Worm (Caenorhabditis elegans) whole organism, early embryonic: ENCODE results near the gene skr-9.
"Not testable (repeated sequence)": the region's sequence is repeated elsewhere in the genome, so short reads cannot be mapped to it uniquely, and the experiment has no call there.

Experiments
- B0310.2 ChIP-seq: sonication (generic microtip); optimal IDR thresholded peaks from 2 replicates; lab custom pipeline; 2016; ENCODE audit warnings: mild to moderate bottlenecking, missing genetic modification characterization, missing compliant biosample characterization
- F13C5.2 ChIP-seq: sonication (generic microtip); optimal IDR thresholded peaks from 2 replicates; lab custom pipeline; 2017; ENCODE audit warnings: mild to moderate bottlenecking, missing genetic modification characterization, inconsistent platforms, missing compliant biosample characterization
- aly-1 ChIP-seq: sonication (generic microtip); optimal IDR thresholded peaks from 2 replicates; lab custom pipeline; 2016; ENCODE audit warnings: missing genetic modification characterization, missing compliant biosample characterization
- ama-1 ChIP-seq: fragments of 150-350 bp; optimal IDR thresholded peaks from 2 replicates; lab custom pipeline; 2014
- ceh-13 ChIP-seq: fragments of 200-800 bp; sonication (Bioruptor generic); optimal IDR thresholded peaks from 2 replicates; lab custom pipeline; 2018; ENCODE audit warnings: mild to moderate bottlenecking, missing genetic modification characterization, missing compliant biosample characterization
- ceh-36 ChIP-seq: sonication (generic microtip); optimal IDR thresholded peaks from 2 replicates; lab custom pipeline; 2016; ENCODE audit warnings: missing genetic modification characterization, inconsistent platforms, missing compliant biosample characterization
- ets-7 ChIP-seq: sonication (generic microtip); optimal IDR thresholded peaks from 2 replicates; lab custom pipeline; 2016; ENCODE audit warnings: missing genotype, missing genetic modification characterization, missing compliant biosample characterization
- flt-1 ChIP-seq: fragments of 200-800 bp; sonication (Bioruptor generic); IDR thresholded peaks from 2 replicates; pipeline ENCODE4 v1.3.6; 2022; ENCODE audit warnings: missing genetic modification characterization, missing compliant biosample characterization
- hmbx-1 ChIP-seq: sonication (generic microtip); optimal IDR thresholded peaks from 2 replicates; lab custom pipeline; 2016; ENCODE audit warnings: mild to moderate bottlenecking, missing genetic modification characterization, missing compliant biosample characterization
- hmg-4 ChIP-seq: fragments of 200-800 bp; sonication (Bioruptor generic); optimal IDR thresholded peaks from 2 replicates; lab custom pipeline; 2018; ENCODE audit warnings: mild to moderate bottlenecking, missing genetic modification characterization, missing compliant biosample characterization
- hnd-1 ChIP-seq: sonication (generic microtip); optimal IDR thresholded peaks from 2 replicates; lab custom pipeline; 2016; ENCODE audit warnings: missing genetic modification characterization, missing compliant biosample characterization
- pes-1 ChIP-seq: fragments of 200-800 bp; sonication (Bioruptor generic); IDR thresholded peaks from 2 replicates; pipeline ENCODE4 v1.3.6; 2022; ENCODE audit warnings: missing genetic modification reagents, missing genetic modification characterization, missing compliant biosample characterization
- scrt-1 ChIP-seq: fragments of 200-800 bp; sonication (Bioruptor generic); IDR thresholded peaks from 2 replicates; pipeline ENCODE4 v1.3.6; 2022; ENCODE audit warnings: missing genetic modification characterization, missing compliant biosample characterization
- sea-1 ChIP-seq: fragments of 200-800 bp; sonication (Bioruptor generic); conservative IDR thresholded peaks from 2 replicates; pipeline ENCODE4 v1.3.6; 2022; ENCODE audit warnings: missing genetic modification characterization, missing compliant biosample characterization
- tbx-11 ChIP-seq: fragments of 200-800 bp; sonication (Bioruptor generic); IDR thresholded peaks from 2 replicates; pipeline ENCODE4 v1.3.6; 2022; ENCODE audit warnings: missing genetic modification characterization, missing compliant biosample characterization
- tbx-37 ChIP-seq: fragments of 200-800 bp; sonication (Bioruptor generic); conservative IDR thresholded peaks from 2 replicates; pipeline ENCODE4 v1.3.6; 2022; ENCODE audit warnings: missing genetic modification reagents, missing genetic modification characterization, missing compliant biosample characterization
- tra-4 ChIP-seq: sonication (generic microtip); optimal IDR thresholded peaks from 2 replicates; lab custom pipeline; 2017; ENCODE audit warnings: missing genetic modification characterization, missing compliant biosample characterization

The skr-9 gene

ce11 chrIV:17163273-17163672 is at the start of gene skr-9:
Gene skr-9, plus strand, starts transcription at chrIV:17163573.
- TF ChIP-seq hmbx-1 (tag; lab: Kevin White, UChicago); tbx-37 (GFP tag; lab: Robert Waterston, UW); ets-7: not testable (repeated sequence)

DNA sequence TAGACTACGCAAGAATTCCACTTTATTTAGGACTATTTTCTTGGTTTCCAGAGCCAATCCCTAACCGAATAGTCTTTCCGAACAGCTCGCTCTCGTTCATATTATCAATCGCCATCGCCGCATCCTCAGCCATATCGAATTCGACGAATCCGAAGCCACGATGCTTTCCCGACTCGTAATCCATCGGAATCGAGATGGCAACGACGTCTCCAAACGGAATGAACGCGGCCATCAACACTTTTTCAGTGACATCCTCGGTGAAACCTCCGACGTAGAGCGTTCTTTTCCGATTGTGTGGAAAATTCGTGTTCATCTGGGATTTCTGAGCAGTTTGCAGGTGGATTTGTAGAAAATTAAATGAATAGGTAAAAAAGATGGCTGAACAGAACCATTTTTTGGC is 47.0 kb upstream of the skr-9 start, which contains the start of gene cyn-13:
Gene cyn-13 (minus strand): TSS at position 313 of the 400 bp plus-strand sequence.
- TF ChIP-seq ceh-13 (GFP tag; lab: Kevin White, UChicago) (no peak), hnd-1 (no peak), hmg-4 (no peak), hmbx-1 (tag; lab: Kevin White, UChicago) (no peak), tbx-11 (GFP tag; lab: Robert Waterston, UW) (no peak), F13C5.2 (tag; lab: Kevin White, UChicago) (no peak), flt-1 (no peak), ama-1 (peak; percentile 69), sea-1 (GFP tag; lab: Robert Waterston, UW) (no peak)

DNA sequence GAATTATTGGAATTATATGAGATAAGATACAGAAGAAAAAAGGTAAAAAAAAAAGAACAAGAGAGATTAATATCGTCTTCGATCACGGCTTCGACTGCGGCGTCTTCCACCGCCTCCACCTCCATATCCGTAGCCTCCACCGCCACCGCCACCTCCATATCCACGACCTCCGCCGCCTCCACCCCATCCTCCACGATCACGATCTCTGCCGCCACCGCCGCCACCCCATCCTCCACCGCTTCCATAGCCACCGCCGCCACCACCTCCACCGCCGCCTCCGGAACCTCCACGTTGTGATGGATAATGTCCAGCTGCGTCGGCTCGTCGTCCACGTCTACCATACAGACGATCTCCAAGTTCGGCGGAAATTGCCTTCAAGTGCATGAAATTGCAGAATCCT is 46.6 kb upstream of the skr-9 start:
- TF ChIP-seq pes-1 (0 out of 2 replicates have a peak, but pooled peaks have one; percentile 23), hmbx-1 (tag; lab: Kevin White, UChicago) (no peak)

- no peak for TF ChIP-seq tra-4 (tag; lab: Kevin White, UChicago)
- TF ChIP-seq ets-7, result no peak
- no peak for TF ChIP-seq B0310.2
- no peak for TF ChIP-seq tbx-37 (GFP tag; lab: Robert Waterston, UW)
- no peak for TF ChIP-seq sea-1 (GFP tag; lab: Robert Waterston, UW)
- no peak for TF ChIP-seq ceh-36 (tag; lab: Kevin White, UChicago)
- no peak for TF ChIP-seq flt-1
- TF ChIP-seq ceh-13 (GFP tag; lab: Kevin White, UChicago), result no peak
- TF ChIP-seq pes-1, result no peak
Measured at ce11 chrIV:17118585-17118984, 44.8 kb upstream of the skr-9 start, which contains the start of gene uaf-2. Gene uaf-2, minus strand, starts transcription at chrIV:17118767.

ce11 chrIV:17118987-17119732 is 44.2 kb upstream of the skr-9 start, which contains the start of gene itsn-1:
Gene itsn-1, plus strand, starts transcription at chrIV:17119682.
- TF ChIP-seq tra-4 (tag; lab: Kevin White, UChicago) (no peak), ama-1 (no peak), ceh-13 (GFP tag; lab: Kevin White, UChicago) (no peak), tbx-11 (GFP tag; lab: Robert Waterston, UW) (no peak), F13C5.2 (tag; lab: Kevin White, UChicago) (no peak), B0310.2 (no peak), aly-1 (tag; lab: Kevin White, UChicago) (no peak), scrt-1 (GFP tag; lab: Robert Waterston, UW) (no peak), flt-1 (no peak), tbx-37 (GFP tag; lab: Robert Waterston, UW) (no peak), sea-1 (GFP tag; lab: Robert Waterston, UW) (no peak), ceh-36 (tag; lab: Kevin White, UChicago) (no peak), hmg-4 (no peak), hnd-1 (no peak)

DNA sequence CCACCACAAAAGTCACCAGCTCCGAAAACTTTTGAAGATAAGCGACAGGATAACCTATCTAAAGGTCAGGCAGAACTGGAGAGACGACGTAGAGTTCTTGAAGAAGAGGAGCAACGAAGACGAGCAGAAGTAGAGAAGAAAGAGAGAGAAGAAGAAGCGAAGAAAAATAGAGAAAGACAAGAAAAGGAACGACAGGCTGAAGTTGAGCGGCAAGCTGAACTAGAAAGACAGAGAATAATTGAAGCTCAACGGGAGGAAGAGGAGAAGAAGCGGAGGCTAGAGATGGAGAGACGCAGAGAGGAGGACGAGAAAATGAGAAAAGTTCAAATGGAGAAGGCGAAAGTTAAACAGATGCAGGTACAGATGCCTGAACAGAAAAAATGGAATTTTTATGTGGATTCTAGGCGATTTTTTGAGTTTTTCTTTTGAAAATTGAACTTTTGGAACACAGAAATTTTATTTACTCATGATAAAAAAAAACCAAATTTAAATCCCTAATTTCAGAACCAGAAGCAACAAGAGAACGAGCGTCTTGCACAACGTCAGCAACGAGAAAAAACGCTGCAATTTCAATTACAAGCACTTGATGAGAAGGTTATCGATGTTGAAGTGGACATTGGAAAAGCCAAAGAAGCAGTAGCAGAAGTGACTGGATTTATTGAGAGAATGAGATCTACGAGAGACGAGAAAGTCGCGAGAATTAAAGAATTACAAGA is 42.2 kb upstream of the skr-9 start:
- no peak for TF ChIP-seq flt-1

- TF ChIP-seq scrt-1 (GFP tag; lab: Robert Waterston, UW) (no peak), ama-1 (no peak), tbx-37 (GFP tag; lab: Robert Waterston, UW) (no peak), hmbx-1 (tag; lab: Kevin White, UChicago) (no peak), hmg-4 (no peak), F13C5.2 (tag; lab: Kevin White, UChicago) (no peak), sea-1 (GFP tag; lab: Robert Waterston, UW) (no peak), flt-1 (no peak), aly-1 (tag; lab: Kevin White, UChicago) (no peak), tra-4 (tag; lab: Kevin White, UChicago) (no peak), ceh-13 (GFP tag; lab: Kevin White, UChicago) (no peak), hnd-1 (no peak), ceh-36 (tag; lab: Kevin White, UChicago) (no peak), pes-1 (no peak), tbx-11 (GFP tag; lab: Robert Waterston, UW) (no peak)
Measured at ce11 chrIV:17125967-17126366, 37.4 kb upstream of the skr-9 start.

- TF ChIP-seq scrt-1 (GFP tag; lab: Robert Waterston, UW) (no peak), hmbx-1 (tag; lab: Kevin White, UChicago) (no peak), F13C5.2 (tag; lab: Kevin White, UChicago) (no peak), ets-7 (no peak), hmg-4 (no peak), ama-1 (no peak), hnd-1 (no peak), ceh-36 (tag; lab: Kevin White, UChicago) (no peak), tra-4 (tag; lab: Kevin White, UChicago) (no peak), flt-1 (no peak), B0310.2 (no peak), aly-1 (tag; lab: Kevin White, UChicago) (no peak), sea-1 (GFP tag; lab: Robert Waterston, UW) (no peak), ceh-13 (GFP tag; lab: Kevin White, UChicago) (no peak), tbx-11 (GFP tag; lab: Robert Waterston, UW) (no peak), pes-1 (no peak), tbx-37 (GFP tag; lab: Robert Waterston, UW) (no peak; the same call in 1 of the 2 replicates)
Measured at ce11 chrIV:17126512-17126911, 36.9 kb upstream of the skr-9 start.
